Worm (Caenorhabditis elegans) whole organism, L2 larva: ENCODE measurements around the gene Y54E2A.4.

Experiments used
- C34F6.9 ChIP-seq: fragments of 150-350 bp; optimal IDR thresholded peaks from 2 replicates; lab custom pipeline; 2014; ENCODE audit warnings: missing biosample characterization, missing genetic modification characterization
- F13H6.1 ChIP-seq: sonication (generic microtip); optimal IDR thresholded peaks from 2 replicates; lab custom pipeline; 2016; ENCODE audit warnings: missing genetic modification characterization, missing compliant biosample characterization
- ZK546.5 ChIP-seq: sonication (generic microtip); optimal IDR thresholded peaks from 2 replicates; lab custom pipeline; 2017; ENCODE audit warnings: missing biosample characterization, missing genetic modification characterization
- alr-1 ChIP-seq: fragments of 150-350 bp; optimal IDR thresholded peaks from 2 replicates; lab custom pipeline; 2014; ENCODE audit warnings: missing biosample characterization, missing genetic modification characterization
- aly-2 ChIP-seq: fragments of 150-350 bp; optimal IDR thresholded peaks from 2 replicates; lab custom pipeline; 2014; ENCODE audit warnings: missing biosample characterization, missing genetic modification characterization
- ama-1 ChIP-seq: fragments of 150-350 bp; optimal IDR thresholded peaks from 2 replicates; lab custom pipeline; 2018; ENCODE audit warnings: inconsistent platforms
- blmp-1 ChIP-seq: sonication (generic microtip); optimal IDR thresholded peaks from 2 replicates; lab custom pipeline; 2017; ENCODE audit warnings: missing genetic modification characterization, mild to moderate bottlenecking, missing compliant biosample characterization, antibody characterized with exemption, moderate library complexity; ENCODE audit not compliant: insufficient read depth
- ceh-16 ChIP-seq: fragments of 150-350 bp; optimal IDR thresholded peaks from 2 replicates; lab custom pipeline; 2014; ENCODE audit warnings: missing biosample characterization, missing genetic modification characterization
- ceh-82 ChIP-seq: fragments of 150-350 bp; optimal IDR thresholded peaks from 2 replicates; lab custom pipeline; 2014; ENCODE audit warnings: missing biosample characterization, missing genetic modification characterization
- crh-2 ChIP-seq: sonication (generic microtip); optimal IDR thresholded peaks from 2 replicates; lab custom pipeline; 2017; ENCODE audit warnings: missing biosample characterization, missing genetic modification characterization
- dmd-4 ChIP-seq: sonication (generic microtip); optimal IDR thresholded peaks from 2 replicates; lab custom pipeline; 2017; ENCODE audit warnings: missing biosample characterization, missing genetic modification characterization
- egl-27 ChIP-seq: sonication (generic microtip); optimal IDR thresholded peaks from 3 replicates; lab custom pipeline; 2017; ENCODE audit warnings: missing biosample characterization, missing genetic modification reagents, missing genetic modification characterization
- elt-1 ChIP-seq: fragments of 150-350 bp; optimal IDR thresholded peaks from 2 replicates; lab custom pipeline; 2014; ENCODE audit warnings: missing biosample characterization, missing genetic modification characterization
- elt-3 ChIP-seq: sonication (generic microtip); optimal IDR thresholded peaks from 2 replicates; lab custom pipeline; 2017; ENCODE audit warnings: missing biosample characterization, missing genetic modification characterization
- fos-1 ChIP-seq: fragments of 150-350 bp; optimal IDR thresholded peaks from 2 replicates; lab custom pipeline; 2014; ENCODE audit warnings: missing biosample characterization, missing genetic modification characterization
- gmeb-1 ChIP-seq: fragments of 150-350 bp; optimal IDR thresholded peaks from 2 replicates; lab custom pipeline; 2014; ENCODE audit warnings: missing biosample characterization, missing genetic modification characterization
- lin-11 ChIP-seq: fragments of 150-350 bp; sonication (generic microtip); optimal IDR thresholded peaks from 2 replicates; lab custom pipeline; 2014; ENCODE audit warnings: missing biosample characterization, missing genetic modification characterization, inconsistent platforms, mixed read lengths
- lin-39 ChIP-seq: fragments of 150-350 bp; optimal IDR thresholded peaks from 2 replicates; lab custom pipeline; 2014; ENCODE audit warnings: missing biosample characterization, missing genetic modification reagents, missing genetic modification characterization
- lsy-2 ChIP-seq, 2 experiments: fragments of 150-350 bp in 1 of 2; sonication (generic microtip) in 1 of 2; optimal IDR thresholded peaks; 2 replicates each; lab custom pipeline; 2014 to 2017; ENCODE audit warnings: missing biosample characterization in 2 of 2, missing genetic modification characterization in 2 of 2
- mdl-1 ChIP-seq, 2 experiments: fragments of 150-350 bp in 1 of 2; sonication (generic microtip) in 1 of 2; optimal IDR thresholded peaks; 2 replicates each; lab custom pipeline; 2017; ENCODE audit warnings: missing biosample characterization in 2 of 2, missing genetic modification characterization in 2 of 2
- nhr-10 ChIP-seq: sonication (generic microtip); optimal IDR thresholded peaks from 2 replicates; lab custom pipeline; 2017; ENCODE audit warnings: missing biosample characterization, missing genetic modification characterization
- nhr-129 ChIP-seq: fragments of 150-350 bp; optimal IDR thresholded peaks from 2 replicates; lab custom pipeline; 2014; ENCODE audit warnings: missing biosample characterization, missing genetic modification characterization
- nhr-23 ChIP-seq: fragments of 150-350 bp; optimal IDR thresholded peaks from 2 replicates; lab custom pipeline; 2014; ENCODE audit warnings: missing biosample characterization, missing genetic modification reagents, missing genetic modification characterization
- nhr-237 ChIP-seq: fragments of 150-350 bp; optimal IDR thresholded peaks from 2 replicates; lab custom pipeline; 2014; ENCODE audit warnings: missing biosample characterization, missing genetic modification characterization
- nhr-25 ChIP-seq: fragments of 150-350 bp; sonication (generic microtip); optimal IDR thresholded peaks from 3 replicates; lab custom pipeline; 2014; ENCODE audit warnings: missing biosample characterization, missing genetic modification characterization
- nhr-6 ChIP-seq: fragments of 150-350 bp; optimal IDR thresholded peaks from 2 replicates; lab custom pipeline; 2014; ENCODE audit warnings: missing biosample characterization, missing genetic modification characterization
- nhr-77 ChIP-seq: fragments of 150-350 bp; optimal IDR thresholded peaks from 2 replicates; lab custom pipeline; 2014; ENCODE audit warnings: missing biosample characterization, missing genetic modification characterization
- peb-1 ChIP-seq: fragments of 150-350 bp; optimal IDR thresholded peaks from 2 replicates; lab custom pipeline; 2014; ENCODE audit warnings: missing biosample characterization, missing genetic modification characterization
- sem-4 ChIP-seq: fragments of 150-350 bp; optimal IDR thresholded peaks from 2 replicates; lab custom pipeline; 2014; ENCODE audit warnings: missing biosample characterization, missing genetic modification reagents, missing genetic modification characterization
- skn-1 ChIP-seq: sonication (generic microtip); optimal IDR thresholded peaks from 2 replicates; lab custom pipeline; 2017; ENCODE audit warnings: missing biosample characterization, missing genetic modification characterization
- sma-3 ChIP-seq: sonication (generic microtip); optimal IDR thresholded peaks from 2 replicates; lab custom pipeline; 2016; ENCODE audit warnings: missing genetic modification reagents, missing genetic modification characterization, missing compliant biosample characterization
- sma-9 ChIP-seq, 2 experiments: fragments of 150-350 bp in 1 of 2; sonication (generic microtip) in 1 of 2; optimal IDR thresholded peaks; 2 replicates each; lab custom pipeline; 2014 to 2016; ENCODE audit warnings: missing genetic modification characterization in 2 of 2, mild to moderate bottlenecking in 1 of 2, missing biosample characterization in 1 of 2, missing compliant biosample characterization in 1 of 2, missing genetic modification reagents in 1 of 2, moderate library complexity in 1 of 2
- snpc-4 ChIP-seq: fragments of 150-350 bp; optimal IDR thresholded peaks from 2 replicates; lab custom pipeline; 2014; ENCODE audit warnings: missing biosample characterization, missing genetic modification characterization
- unc-55 ChIP-seq: fragments of 150-350 bp; sonication (generic microtip); optimal IDR thresholded peaks from 3 replicates; lab custom pipeline; 2014; ENCODE audit warnings: missing biosample characterization, missing genetic modification reagents, missing genetic modification characterization
- unc-62 ChIP-seq: fragments of 150-350 bp; optimal IDR thresholded peaks from 2 replicates; lab custom pipeline; 2014; ENCODE audit warnings: missing biosample characterization, missing genetic modification reagents, missing genetic modification characterization
- zag-1 ChIP-seq: fragments of 150-350 bp; optimal IDR thresholded peaks from 2 replicates; lab custom pipeline; 2014; ENCODE audit warnings: missing biosample characterization, missing genetic modification characterization
- ztf-1 ChIP-seq: fragments of 200-800 bp; sonication (Bioruptor generic); conservative IDR thresholded peaks from 2 replicates; pipeline ENCODE4 v1.3.6; 2022; ENCODE audit warnings: missing genetic modification characterization, missing compliant biosample characterization
- ztf-11 ChIP-seq: sonication (generic microtip); optimal IDR thresholded peaks from 2 replicates; lab custom pipeline; 2017; ENCODE audit warnings: missing biosample characterization, missing genetic modification characterization
- ztf-4 ChIP-seq: fragments of 150-350 bp; optimal IDR thresholded peaks from 2 replicates; lab custom pipeline; 2014; ENCODE audit warnings: missing biosample characterization, missing genetic modification characterization

Y54E2A.4 gene

ce11 chrII:14811472-14811871 is 57.0 kb downstream of the Y54E2A.4 start:
- TF ChIP-seq nhr-6 (tag; lab: Kevin White, UChicago): no peak
- peak; percentile 19 for TF ChIP-seq crh-2
- TF ChIP-seq sma-9 (GFP tag; optimal IDR thresholded peaks at IDR 0.05; lab: Kevin White, UChicago): peak; percentile 69
- TF ChIP-seq sma-9 (tag; optimal IDR thresholded peaks at IDR 0.05; lab: Kevin White, UChicago): no peak
- TF ChIP-seq ztf-1 (GFP tag; lab: Robert Waterston, UW): no peak
- TF ChIP-seq elt-3 (tag; lab: Kevin White, UChicago): no peak
- TF ChIP-seq lin-11: no peak
- TF ChIP-seq fos-1 (tag; lab: Kevin White, UChicago): peak; percentile 78
- no peak for TF ChIP-seq sma-3 (GFP tag; lab: Kevin White, UChicago)
- no peak for TF ChIP-seq ztf-4 (tag; lab: Kevin White, UChicago)
- TF ChIP-seq C34F6.9 (tag; lab: Kevin White, UChicago): no peak
- no peak for TF ChIP-seq egl-27
- peak; percentile 53 for TF ChIP-seq blmp-1 (tag; lab: Kevin White, UChicago)
- TF ChIP-seq gmeb-1 (tag; lab: Kevin White, UChicago): no peak
- TF ChIP-seq snpc-4: peak; percentile 43
- no peak for TF ChIP-seq ZK546.5 (tag; lab: Kevin White, UChicago)
- no peak for TF ChIP-seq nhr-77 (tag; lab: Kevin White, UChicago)
- no peak for TF ChIP-seq lin-39 (tag; lab: Kevin White, UChicago)
- TF ChIP-seq F13H6.1 (tag; lab: Kevin White, UChicago): peak; percentile 63
- no peak for TF ChIP-seq alr-1 (tag; lab: Kevin White, UChicago)
- no peak for TF ChIP-seq nhr-129 (tag; lab: Kevin White, UChicago)
- TF ChIP-seq, all 48 proteins: peak for 6

ce11 chrII:14812231-14812630 is 57.8 kb downstream of the Y54E2A.4 start, which contains the start of gene osta-3:
Gene osta-3, plus strand, starts transcription at chrII:14812531.
- no peak for TF ChIP-seq lin-39 (tag; lab: Kevin White, UChicago)
- TF ChIP-seq nhr-237 (tag; lab: Kevin White, UChicago): no peak
- TF ChIP-seq sma-9 (GFP tag; optimal IDR thresholded peaks at IDR 0.05; lab: Kevin White, UChicago): no peak
- no peak for TF ChIP-seq sma-9 (tag; optimal IDR thresholded peaks at IDR 0.05; lab: Kevin White, UChicago)
- no peak for TF ChIP-seq elt-1 (tag; lab: Kevin White, UChicago)
- no peak for TF ChIP-seq sem-4 (tag; lab: Kevin White, UChicago)
- TF ChIP-seq egl-27: no peak
- TF ChIP-seq lsy-2 (tag; optimal IDR thresholded peaks at IDR 0.05; lab: Kevin White, UChicago): no peak
- no peak for TF ChIP-seq fos-1 (tag; lab: Kevin White, UChicago)
- TF ChIP-seq ztf-4 (tag; lab: Kevin White, UChicago): no peak
- TF ChIP-seq ztf-1 (GFP tag; lab: Robert Waterston, UW): no peak
- no peak for TF ChIP-seq alr-1 (tag; lab: Kevin White, UChicago)
- TF ChIP-seq snpc-4: no peak
- TF ChIP-seq crh-2: no peak
- TF ChIP-seq ceh-16: no peak
- no peak for TF ChIP-seq nhr-23 (tag; lab: Kevin White, UChicago)
- TF ChIP-seq ama-1 (lab: Kevin White, UChicago): no peak
- TF ChIP-seq skn-1: no peak
- TF ChIP-seq peb-1 (tag; lab: Kevin White, UChicago): no peak
- TF ChIP-seq C34F6.9 (tag; lab: Kevin White, UChicago): no peak

- TF ChIP-seq unc-62 (GFP tag; lab: Kevin White, UChicago) (no peak), aly-2 (tag; lab: Kevin White, UChicago) (no peak), unc-55 (GFP tag; lab: Kevin White, UChicago) (no peak), nhr-77 (tag; lab: Kevin White, UChicago) (no peak), nhr-25 (tag; lab: Kevin White, UChicago) (no peak), ceh-82 (no peak), sma-9 (GFP tag; optimal IDR thresholded peaks at IDR 0.05; lab: Kevin White, UChicago) (peak; percentile 50), sma-9 (tag; optimal IDR thresholded peaks at IDR 0.05; lab: Kevin White, UChicago) (no peak), ZK546.5 (tag; lab: Kevin White, UChicago) (no peak), ztf-4 (tag; lab: Kevin White, UChicago) (no peak), ztf-11 (tag; lab: Kevin White, UChicago) (no peak), egl-27 (no peak), zag-1 (tag; lab: Kevin White, UChicago) (no peak), dmd-4 (tag; lab: Kevin White, UChicago) (no peak), nhr-10 (no peak), gmeb-1 (tag; lab: Kevin White, UChicago) (peak; percentile 22), fos-1 (tag; lab: Kevin White, UChicago) (peak; percentile 95), nhr-237 (tag; lab: Kevin White, UChicago) (no peak), mdl-1 (tag; optimal IDR thresholded peaks at IDR 0.05; lab: Kevin White, UChicago) (no peak), peb-1 (tag; lab: Kevin White, UChicago) (no peak), elt-3 (tag; lab: Kevin White, UChicago) (no peak), nhr-6 (tag; lab: Kevin White, UChicago) (no peak)
Observed at ce11 chrII:14812661-14813060, 58.2 kb downstream of the Y54E2A.4 start.
